Worm (Caenorhabditis elegans): ENCODE results near the gene K02E11.6.

DNA sequence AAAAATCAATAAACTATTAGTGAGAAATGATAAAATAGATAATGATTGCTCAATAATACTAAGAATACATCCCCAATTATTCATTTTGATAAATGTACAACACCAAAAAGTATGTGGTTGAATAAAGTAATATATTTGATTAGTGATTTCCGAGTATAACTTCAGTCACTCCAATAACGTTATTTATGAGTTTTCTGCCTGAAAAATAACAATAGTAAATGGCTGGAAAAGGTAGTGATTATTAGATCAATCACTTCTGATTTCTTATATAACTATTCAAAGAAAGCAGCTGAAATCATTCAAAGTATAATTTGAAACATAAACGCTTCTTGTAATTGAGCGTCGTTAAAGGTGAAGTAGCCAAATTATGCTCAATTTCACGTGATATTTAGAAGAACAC, 37.9 kb upstream of the K02E11.6 start, which contains the start of gene str-230:
- no peak for TF ChIP-seq bed-1 (GFP tag; IDR thresholded peaks at IDR 0.05)
- no peak for TF ChIP-seq F57C9.4 (tag; optimal IDR thresholded peaks at IDR 0.05)
- no peak for TF ChIP-seq F10E7.11 (tag; optimal IDR thresholded peaks at IDR 0.05)
- TF ChIP-seq attf-6 (GFP tag; IDR thresholded peaks at IDR 0.05) = no peak
- TF ChIP-seq B0336.3 (GFP tag; IDR thresholded peaks at IDR 0.05) = no peak
- TF ChIP-seq him-1 (tag; optimal IDR thresholded peaks at IDR 0.05) = no peak
- no peak for TF ChIP-seq madf-3 (GFP tag; IDR thresholded peaks at IDR 0.05)
- TF ChIP-seq madf-6 (GFP tag; IDR thresholded peaks at IDR 0.05) = no peak
- no peak for TF ChIP-seq ZK185.1 (tag; optimal IDR thresholded peaks at IDR 0.05; ENCODE audit: poor library complexity, severe bottlenecking)
- TF ChIP-seq ekl-4 (GFP tag; IDR thresholded peaks at IDR 0.05) = no peak
- no peak for TF ChIP-seq nhr-80 (tag; optimal IDR thresholded peaks at IDR 0.05)
- no peak for TF ChIP-seq F23B12.7 (tag; optimal IDR thresholded peaks at IDR 0.05; ENCODE audit: insufficient read depth)
- no peak for TF ChIP-seq ama-1 (optimal IDR thresholded peaks at IDR 0.05)
- TF ChIP-seq ama-1 (GFP tag; optimal IDR thresholded peaks at IDR 0.05) = no peak
- TF ChIP-seq unc-62 (GFP tag; optimal IDR thresholded peaks at IDR 0.05) = no peak
